Fruit fly (Drosophila melanogaster): ENCODE measurements around the gene tau.

tau gene

DNA sequence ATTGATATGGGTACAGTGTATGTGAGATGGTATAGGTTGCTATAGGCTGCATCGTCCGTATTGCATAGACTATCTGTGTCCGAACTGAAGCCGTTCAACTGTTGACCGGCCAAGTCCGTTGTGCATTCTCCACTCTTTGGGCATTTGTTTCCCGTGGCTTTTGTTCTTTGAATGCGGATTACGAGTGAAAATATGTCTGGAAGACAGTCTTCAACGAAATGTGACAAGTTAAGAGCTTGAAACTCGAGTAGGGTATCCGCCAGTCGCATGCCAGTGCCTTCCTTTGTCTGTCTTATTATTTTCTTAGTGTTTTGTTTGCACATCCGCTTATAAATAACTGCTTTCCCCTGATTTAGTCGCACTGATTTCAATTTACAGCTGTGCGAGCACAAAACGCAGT lies 53.1 kb downstream of the tau start (continued):
- TF ChIP-seq dsx (GFP tag; optimal IDR thresholded peaks at IDR 0.05; ENCODE audit: poor library complexity, severe bottlenecking) (no peak), CG7368 (GFP tag; optimal IDR thresholded peaks at IDR 0.05) (no peak), CG32006 (GFP tag; optimal IDR thresholded peaks at IDR 0.05) (peak; percentile 23), CG6808 (GFP tag; optimal IDR thresholded peaks at IDR 0.05) (no peak), Eip75B (GFP tag; optimal IDR thresholded peaks at IDR 0.05) (no peak), Eip93F (GFP tag; optimal IDR thresholded peaks at IDR 0.05) (no peak), CG6276 (GFP tag; optimal IDR thresholded peaks at IDR 0.05) (no peak), CG16779 (tag; optimal IDR thresholded peaks at IDR 0.05) (no peak), CG6792 (GFP tag; optimal IDR thresholded peaks at IDR 0.05) (no peak), Hr4 (GFP tag; optimal IDR thresholded peaks at IDR 0.05) (peak; percentile 20), Sox102F (GFP tag; optimal IDR thresholded peaks at IDR 0.05) (no peak), CG6854 (GFP tag; optimal IDR thresholded peaks at IDR 0.05) (no peak), CG31627 (GFP tag; optimal IDR thresholded peaks at IDR 0.05) (no peak), acj6 (GFP tag; optimal IDR thresholded peaks at IDR 0.05) (no peak)

DNA sequence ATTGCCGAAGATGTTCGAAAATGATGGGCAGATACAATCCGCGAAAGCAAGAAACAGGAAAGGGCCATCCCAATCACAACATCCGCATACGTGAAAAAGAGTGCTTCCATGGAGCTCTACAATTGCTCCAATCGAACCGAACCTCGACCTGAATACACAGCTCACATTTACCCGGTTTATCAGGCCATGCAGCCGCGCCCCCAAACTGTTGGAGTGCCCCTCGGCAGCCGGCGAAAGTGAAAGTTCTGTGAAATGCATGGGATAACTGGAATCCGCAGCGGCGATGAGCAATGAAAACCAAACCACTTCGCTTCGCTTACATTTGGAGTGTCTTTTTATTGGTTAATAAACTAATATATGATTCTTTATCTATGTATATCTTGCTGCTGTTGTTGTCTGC lies 59.5 kb downstream of the tau start:
- TF ChIP-seq Gug (GFP tag; IDR thresholded peaks at IDR 0.05) (no peak), CG6163 (GFP tag; IDR thresholded peaks at IDR 0.05) (no peak), Eip78C (GFP tag) (peak; percentile 0), Sox15 (GFP tag; optimal IDR thresholded peaks at IDR 0.05) (no peak), Lpt (GFP tag; optimal IDR thresholded peaks at IDR 0.05) (no peak), CG7368 (GFP tag; optimal IDR thresholded peaks at IDR 0.05) (no peak), Eip75B (GFP tag; optimal IDR thresholded peaks at IDR 0.05) (peak; percentile 45), fkh (GFP tag; optimal IDR thresholded peaks at IDR 0.05) (no peak), CG15336 (GFP tag; IDR thresholded peaks at IDR 0.05) (no peak), salr (GFP tag; optimal IDR thresholded peaks at IDR 0.05) (no peak), CG11762 (GFP tag; optimal IDR thresholded peaks at IDR 0.05; ENCODE audit: insufficient read depth) (no peak), Blimp-1 (GFP tag; optimal IDR thresholded peaks at IDR 0.05) (peak; percentile 98), Ets21C (GFP tag; optimal IDR thresholded peaks at IDR 0.05) (no peak), CG32006 (GFP tag; optimal IDR thresholded peaks at IDR 0.05) (peak; percentile 13), ss (GFP tag; optimal IDR thresholded peaks at IDR 0.05) (no peak), svp (GFP tag) (peak; percentile 47), Hr4 (GFP tag; optimal IDR thresholded peaks at IDR 0.05) (no peak), CG6854 (GFP tag; optimal IDR thresholded peaks at IDR 0.05) (peak; percentile 72), vri (GFP tag; optimal IDR thresholded peaks at IDR 0.05) (no peak), CG11902 (GFP tag; optimal IDR thresholded peaks at IDR 0.05) (no peak), pdm3 (GFP tag; optimal IDR thresholded peaks at IDR 0.05) (no peak)

DNA sequence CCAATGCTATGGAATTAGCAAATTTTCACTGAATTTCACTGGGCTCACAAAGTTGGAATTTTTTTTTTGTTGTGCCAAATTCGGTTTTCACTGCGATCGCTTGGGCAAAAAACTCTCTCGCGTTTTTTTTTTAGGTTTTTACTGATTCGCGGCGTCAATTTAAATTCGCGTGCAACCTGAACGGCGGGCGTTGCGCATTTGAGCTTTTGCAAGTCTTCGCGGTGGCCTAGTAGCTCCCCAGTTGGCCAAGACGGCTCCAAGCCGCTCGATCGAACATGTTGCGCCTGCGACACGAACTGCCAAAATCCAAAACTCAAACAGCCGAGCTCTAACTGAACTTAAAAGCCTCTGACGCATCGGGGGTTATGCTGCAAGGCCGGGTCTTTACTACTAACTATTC lies 60.8 kb downstream of the tau start, which contains the start of gene CG5639:
Gene CG5639, minus strand, starts transcription at position 152 of the 400 bp plus-strand sequence.
- TF ChIP-seq eg (GFP tag; IDR thresholded peaks at IDR 0.05) (0 out of 3 replicates have a peak, but pooled peaks have one; percentile 26), esn (GFP tag; optimal IDR thresholded peaks at IDR 0.05) (no peak), Blimp-1 (GFP tag; optimal IDR thresholded peaks at IDR 0.05) (peak; percentile 22), Eip78C (GFP tag) (peak; percentile 41)

DNA sequence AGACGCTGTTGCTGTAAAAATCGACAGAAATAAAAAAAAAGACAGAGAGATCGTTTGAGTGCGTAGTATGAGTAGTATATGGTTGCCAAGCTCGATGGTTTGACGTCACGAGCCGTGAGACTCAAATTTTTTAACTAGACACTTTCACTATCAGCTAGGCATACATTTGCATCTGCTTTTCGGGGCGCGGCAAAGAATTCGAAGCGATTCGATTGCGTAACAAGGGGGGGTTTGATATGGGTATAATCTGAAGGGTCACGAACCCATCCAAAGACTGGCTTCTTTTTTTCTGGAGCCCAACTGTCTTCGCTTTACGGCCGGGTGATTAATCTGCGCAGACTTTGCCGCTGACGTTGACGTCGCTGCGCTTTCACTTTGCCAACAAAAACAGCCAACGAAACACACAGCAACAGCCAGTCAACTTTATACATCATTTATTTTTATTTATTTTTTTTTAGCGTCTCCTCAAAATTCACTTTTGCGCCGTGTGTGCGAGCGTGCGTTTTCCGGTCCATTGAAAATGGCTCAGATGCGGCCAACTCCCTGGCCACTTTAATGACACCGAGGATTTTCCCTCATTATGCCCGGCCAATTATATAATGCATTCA lies 63.1 kb downstream of the tau start:
- TF ChIP-seq Sox102F (GFP tag; optimal IDR thresholded peaks at IDR 0.05): no peak
- peak; percentile 59 for TF ChIP-seq svp (GFP tag)
- TF ChIP-seq Blimp-1 (GFP tag; optimal IDR thresholded peaks at IDR 0.05): peak; percentile 37

- TF ChIP-seq cyc (GFP tag; optimal IDR thresholded peaks at IDR 0.05): peak; percentile 60
- peak; percentile 8 for TF ChIP-seq achi (GFP tag; optimal IDR thresholded peaks at IDR 0.05)
- TF ChIP-seq net (GFP tag; optimal IDR thresholded peaks at IDR 0.05): peak; percentile 6
- peak; percentile 73 for TF ChIP-seq topi (GFP tag; optimal IDR thresholded peaks at IDR 0.05)
- TF ChIP-seq CG3032 (tag; optimal IDR thresholded peaks at IDR 0.05): no peak
- TF ChIP-seq CG11294 (GFP tag; IDR thresholded peaks at IDR 0.05): no peak
- peak; percentile 86 for TF ChIP-seq Sox102F (GFP tag; optimal IDR thresholded peaks at IDR 0.05)
- peak; percentile 52 for TF ChIP-seq CG32006 (GFP tag; optimal IDR thresholded peaks at IDR 0.05)
- peak; percentile 17 for TF ChIP-seq Eip93F (GFP tag; optimal IDR thresholded peaks at IDR 0.05)
- no peak for TF ChIP-seq CG16779 (tag; optimal IDR thresholded peaks at IDR 0.05)
- peak; percentile 22; the same call in 2 of the 3 replicates for TF ChIP-seq CG8119 (GFP tag; IDR thresholded peaks at IDR 0.05)
- peak; percentile 41 for TF ChIP-seq CG6792 (GFP tag; optimal IDR thresholded peaks at IDR 0.05)
- peak; percentile 33 for TF ChIP-seq pdm3 (GFP tag; optimal IDR thresholded peaks at IDR 0.05)
- TF ChIP-seq Lpt (GFP tag; optimal IDR thresholded peaks at IDR 0.05): no peak
- peak; percentile 58 for TF ChIP-seq CG31627 (GFP tag; optimal IDR thresholded peaks at IDR 0.05)
- TF ChIP-seq fd59A (GFP tag; optimal IDR thresholded peaks at IDR 0.05): no peak
- TF ChIP-seq Ets21C (GFP tag; optimal IDR thresholded peaks at IDR 0.05): peak; percentile 47
- TF ChIP-seq Hr39 (GFP tag; optimal IDR thresholded peaks at IDR 0.05): peak; percentile 69
- peak; percentile 79 for TF ChIP-seq Smox (GFP tag; optimal IDR thresholded peaks at IDR 0.05)
These were observed 63.6 kb downstream of the tau start for dm6 chr3R:27593174-27593573.
